Worm (Caenorhabditis elegans) whole organism, mixed stage, embryonic: ENCODE results near the gene Y61A9LA.3.
"Not testable (repeated sequence)": the region's sequence is repeated elsewhere in the genome, so short reads cannot be mapped to it uniquely, and the experiment has no call there.

Source experiments
- M03D4.4 ChIP-seq: sonication (generic microtip); optimal IDR thresholded peaks from 2 replicates; lab custom pipeline; 2017; ENCODE audit warnings: mild to moderate bottlenecking, missing genetic modification characterization, missing compliant biosample characterization
- bed-3 ChIP-seq: fragments of 200-800 bp; sonication (Bioruptor generic); optimal IDR thresholded peaks from 3 replicates; lab custom pipeline; 2018; ENCODE audit warnings: mild to moderate bottlenecking, missing genetic modification characterization, moderate library complexity, missing compliant biosample characterization
- blmp-1 ChIP-seq: fragments of 150-350 bp; optimal IDR thresholded peaks from 2 replicates; lab custom pipeline; 2014; ENCODE audit warnings: missing biosample characterization, missing genetic modification characterization
- ceh-39 ChIP-seq: fragments of 150-350 bp; optimal IDR thresholded peaks from 2 replicates; lab custom pipeline; 2014; ENCODE audit warnings: missing biosample characterization, missing genetic modification characterization
- ces-1 ChIP-seq: fragments of 150-350 bp; optimal IDR thresholded peaks from 2 replicates; lab custom pipeline; 2014; ENCODE audit warnings: missing biosample characterization, missing genetic modification reagents, missing genetic modification characterization
- drap-1 ChIP-seq: fragments of 200-800 bp; sonication (Bioruptor generic); optimal IDR thresholded peaks from 3 replicates; lab custom pipeline; 2018; ENCODE audit warnings: mild to moderate bottlenecking, missing genetic modification characterization, missing compliant biosample characterization
- elt-3 ChIP-seq: fragments of 150-350 bp; optimal IDR thresholded peaks from 2 replicates; lab custom pipeline; 2014; ENCODE audit warnings: missing biosample characterization, missing genetic modification characterization
- flh-1 ChIP-seq: fragments of 200-800 bp; sonication (Bioruptor generic); optimal IDR thresholded peaks from 2 replicates; lab custom pipeline; 2018; ENCODE audit warnings: mild to moderate bottlenecking, missing genetic modification characterization, moderate library complexity, missing compliant biosample characterization
- ham-2 ChIP-seq: fragments of 200-800 bp; sonication (Bioruptor generic); optimal IDR thresholded peaks from 2 replicates; lab custom pipeline; 2018; ENCODE audit warnings: mild to moderate bottlenecking, missing genetic modification characterization, missing compliant biosample characterization
- hlh-1 ChIP-seq: fragments of 150-350 bp; optimal IDR thresholded peaks from 2 replicates; lab custom pipeline; 2014; ENCODE audit warnings: missing biosample characterization, missing genetic modification reagents, missing genetic modification characterization
- lin-13 ChIP-seq: fragments of 150-350 bp; optimal IDR thresholded peaks from 2 replicates; lab custom pipeline; 2014; ENCODE audit warnings: missing biosample characterization, missing genetic modification characterization
- lin-32 ChIP-seq: fragments of 200-800 bp; sonication (Bioruptor generic); optimal IDR thresholded peaks from 2 replicates; lab custom pipeline; 2018; ENCODE audit warnings: mild to moderate bottlenecking, missing genetic modification characterization, missing compliant biosample characterization
- lsy-2 ChIP-seq: fragments of 150-350 bp; optimal IDR thresholded peaks from 2 replicates; lab custom pipeline; 2014; ENCODE audit warnings: missing biosample characterization, missing genetic modification characterization
- mep-1 ChIP-seq: fragments of 150-350 bp; optimal IDR thresholded peaks from 2 replicates; lab custom pipeline; 2017; ENCODE audit warnings: missing biosample characterization, missing genetic modification reagents, missing genetic modification characterization, inconsistent platforms
- nhr-12 ChIP-seq: fragments of 150-350 bp; optimal IDR thresholded peaks from 2 replicates; lab custom pipeline; 2014; ENCODE audit warnings: missing biosample characterization, missing genetic modification characterization
- nhr-2 ChIP-seq: fragments of 150-350 bp; optimal IDR thresholded peaks from 2 replicates; lab custom pipeline; 2014; ENCODE audit warnings: missing biosample characterization, missing genetic modification characterization
- nhr-237 ChIP-seq: fragments of 150-350 bp; optimal IDR thresholded peaks from 2 replicates; lab custom pipeline; 2014; ENCODE audit warnings: missing biosample characterization, missing genetic modification characterization
- nhr-28 ChIP-seq: fragments of 150-350 bp; optimal IDR thresholded peaks from 2 replicates; lab custom pipeline; 2014; ENCODE audit warnings: missing biosample characterization, missing genetic modification characterization
- pha-4 ChIP-seq: fragments of 150-350 bp; optimal IDR thresholded peaks from 2 replicates; lab custom pipeline; 2018; ENCODE audit warnings: missing biosample characterization, missing genetic modification reagents, missing genetic modification characterization
- snpc-4 ChIP-seq: fragments of 150-350 bp; optimal IDR thresholded peaks from 2 replicates; lab custom pipeline; 2014; ENCODE audit warnings: missing biosample characterization, missing genetic modification characterization
- sptf-1 ChIP-seq: sonication (generic microtip); optimal IDR thresholded peaks from 2 replicates; lab custom pipeline; 2017; ENCODE audit warnings: mild to moderate bottlenecking, missing genetic modification characterization, moderate library complexity, missing compliant biosample characterization
- unc-120 ChIP-seq: sonication (generic microtip); optimal IDR thresholded peaks from 2 replicates; lab custom pipeline; 2017; ENCODE audit warnings: missing genetic modification characterization, missing compliant biosample characterization; ENCODE audit not compliant: poor library complexity, severe bottlenecking
- unc-39 ChIP-seq: fragments of 150-350 bp; optimal IDR thresholded peaks from 2 replicates; lab custom pipeline; 2014; ENCODE audit warnings: missing biosample characterization, missing genetic modification characterization
- unc-62 ChIP-seq: fragments of 150-350 bp; optimal IDR thresholded peaks from 2 replicates; lab custom pipeline; 2014; ENCODE audit warnings: missing biosample characterization, missing genetic modification reagents, missing genetic modification characterization
- zip-8 ChIP-seq: fragments of 150-350 bp; optimal IDR thresholded peaks from 2 replicates; lab custom pipeline; 2014; ENCODE audit warnings: missing biosample characterization, missing genetic modification characterization

Y61A9LA.3 gene

DNA sequence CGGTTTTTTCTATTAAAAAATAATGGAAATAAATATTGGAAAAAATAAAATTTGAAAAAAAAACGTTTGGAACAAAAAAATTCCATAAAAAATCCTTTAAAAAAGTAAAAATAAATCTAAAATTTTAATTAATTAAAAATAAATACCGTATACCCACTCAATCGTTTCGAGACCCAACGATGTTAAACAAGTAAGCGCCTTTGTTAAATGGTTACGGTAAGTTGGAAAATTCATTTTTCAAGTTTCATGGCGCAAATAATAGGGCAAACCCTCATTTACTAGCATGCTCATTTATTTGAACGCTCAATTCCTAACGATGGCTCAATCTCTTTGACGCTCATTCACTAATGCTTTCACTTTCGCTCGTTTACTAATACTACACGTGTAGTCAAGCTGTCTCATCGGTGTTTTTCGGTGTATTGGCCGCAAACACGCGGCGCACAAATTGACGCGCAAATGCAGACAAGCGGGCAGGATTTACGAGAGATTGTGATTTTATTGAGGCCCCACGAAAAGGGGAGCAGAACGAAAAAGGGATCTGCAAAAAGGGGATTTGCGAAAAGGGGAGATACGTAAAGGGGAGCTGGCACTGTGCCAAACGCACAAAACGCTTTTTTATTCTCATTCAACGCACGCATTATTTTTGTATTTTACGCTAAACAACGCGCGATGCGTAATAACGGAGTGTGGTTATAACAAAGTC lies 18.4 kb upstream of the Y61A9LA.3 start:
- peak; percentile 3 for TF ChIP-seq ces-1

DNA sequence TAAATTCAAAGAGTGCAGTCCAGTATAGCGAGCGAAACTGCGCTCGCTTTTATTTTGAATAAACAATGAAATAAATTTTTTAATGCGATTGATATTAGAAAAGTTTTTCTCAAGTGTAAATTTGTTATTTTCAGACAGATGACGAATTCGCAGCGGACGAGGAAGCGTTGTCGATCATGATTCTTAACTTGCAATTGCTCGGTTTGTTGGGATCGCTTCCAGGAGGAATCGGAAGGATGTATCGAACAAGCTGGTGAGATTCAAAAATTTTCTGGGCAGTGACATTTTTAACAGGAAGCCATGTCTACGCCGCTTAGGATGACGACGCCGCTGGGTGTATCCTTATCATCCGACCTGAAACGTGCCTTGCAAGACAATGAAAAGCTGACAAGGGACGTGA lies 17.4 kb upstream of the Y61A9LA.3 start, which contains the start of gene Y61A9LA.12:
Gene Y61A9LA.12, plus strand, starts transcription at position 301 of the 400 bp plus-strand sequence.
- not testable (repeated sequence) for TF ChIP-seq unc-120; bed-3; nhr-237 (tag; lab: Kevin White, UChicago)

DNA sequence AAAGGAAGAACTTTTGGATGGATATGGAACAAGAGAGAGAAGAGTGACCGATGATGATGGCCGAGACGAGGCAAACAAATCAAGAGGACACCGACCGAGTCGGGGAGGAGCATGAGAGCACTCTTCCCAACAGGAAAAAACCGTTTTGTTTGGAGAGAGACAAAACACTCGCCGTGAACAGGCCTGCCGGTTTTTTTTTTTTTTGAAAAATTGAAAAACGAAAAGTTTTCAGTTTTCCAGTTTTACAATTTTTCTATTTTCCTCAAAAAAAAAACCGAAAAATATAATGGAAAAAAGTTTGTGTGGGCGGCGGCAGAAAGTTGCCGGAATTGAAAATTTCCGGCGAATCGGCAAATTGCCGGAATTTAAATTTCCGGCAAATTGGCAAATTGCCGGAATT lies 11.2 kb upstream of the Y61A9LA.3 start, which contains the start of gene Y61A9LA.7:
Gene Y61A9LA.7, minus strand, starts transcription at position 101 of the 400 bp plus-strand sequence.
- TF ChIP-seq lsy-2 (tag; lab: Kevin White, UChicago) (no peak), ceh-39 (no peak), drap-1 (no peak), nhr-237 (tag; lab: Kevin White, UChicago) (no peak), pha-4 (tag; lab: Kevin White, UChicago) (no peak), blmp-1 (tag; lab: Kevin White, UChicago) (no peak), bed-3 (no peak), ces-1 (no peak), elt-3 (tag; lab: Kevin White, UChicago) (no peak), lin-32 (GFP tag; lab: Kevin White, UChicago) (no peak), snpc-4 (tag; lab: Kevin White, UChicago) (no peak), unc-39 (tag; lab: Kevin White, UChicago) (no peak), mep-1 (tag; lab: Kevin White, UChicago) (no peak), hlh-1 (tag; lab: Kevin White, UChicago) (no peak), unc-62 (no peak), M03D4.4 (tag; lab: Kevin White, UChicago) (no peak), sptf-1 (tag; lab: Kevin White, UChicago) (no peak), nhr-28 (tag; lab: Kevin White, UChicago) (no peak)
- TF ChIP-seq, all 35 proteins: peak for 0

DNA sequence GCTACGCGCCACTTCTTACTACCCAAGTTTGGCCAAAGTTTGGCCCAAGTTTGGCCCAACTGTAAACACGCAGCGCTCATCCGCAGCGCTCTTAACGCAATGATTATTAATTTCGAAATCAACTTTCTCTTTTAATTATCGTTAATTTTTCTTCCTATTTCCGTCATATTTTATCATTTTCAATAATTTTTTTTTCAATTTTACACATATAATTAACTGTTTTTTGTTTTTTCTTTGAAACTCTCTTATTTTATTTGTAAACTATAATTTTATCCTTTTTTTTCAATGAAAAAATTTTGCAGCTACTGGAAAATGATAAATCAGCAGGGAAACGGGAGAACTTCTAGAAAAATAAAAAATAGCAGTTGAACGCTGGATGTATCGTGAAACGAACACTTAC lies 10.5 kb upstream of the Y61A9LA.3 start, which contains the start of gene Y61A9LA.4:
Gene Y61A9LA.4, plus strand, starts transcription at position 301 of the 400 bp plus-strand sequence.
- not testable (repeated sequence) for TF ChIP-seq mep-1 (tag; lab: Kevin White, UChicago); lin-32 (GFP tag; lab: Kevin White, UChicago); unc-120

DNA sequence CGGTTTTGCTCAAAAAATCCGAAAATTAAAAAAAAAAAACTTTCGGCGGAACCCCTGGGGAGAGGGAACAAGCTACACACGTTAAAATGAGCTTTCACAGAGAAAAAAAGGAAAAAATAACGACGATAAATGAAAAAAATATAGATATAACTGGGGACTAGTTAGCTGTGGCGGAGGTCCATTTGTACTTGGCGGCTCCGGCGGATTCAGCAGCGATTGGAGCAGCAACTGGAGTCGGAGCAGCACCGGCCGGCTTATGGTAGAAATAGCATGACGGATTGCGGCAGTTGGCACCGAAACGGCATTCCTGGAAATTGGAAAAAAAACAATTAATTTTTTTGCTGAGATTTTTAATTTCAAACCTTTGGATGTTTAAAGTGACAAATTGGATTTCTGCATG lies 8.4 kb upstream of the Y61A9LA.3 start:
- TF ChIP-seq unc-39 (tag; lab: Kevin White, UChicago) = no peak

DNA sequence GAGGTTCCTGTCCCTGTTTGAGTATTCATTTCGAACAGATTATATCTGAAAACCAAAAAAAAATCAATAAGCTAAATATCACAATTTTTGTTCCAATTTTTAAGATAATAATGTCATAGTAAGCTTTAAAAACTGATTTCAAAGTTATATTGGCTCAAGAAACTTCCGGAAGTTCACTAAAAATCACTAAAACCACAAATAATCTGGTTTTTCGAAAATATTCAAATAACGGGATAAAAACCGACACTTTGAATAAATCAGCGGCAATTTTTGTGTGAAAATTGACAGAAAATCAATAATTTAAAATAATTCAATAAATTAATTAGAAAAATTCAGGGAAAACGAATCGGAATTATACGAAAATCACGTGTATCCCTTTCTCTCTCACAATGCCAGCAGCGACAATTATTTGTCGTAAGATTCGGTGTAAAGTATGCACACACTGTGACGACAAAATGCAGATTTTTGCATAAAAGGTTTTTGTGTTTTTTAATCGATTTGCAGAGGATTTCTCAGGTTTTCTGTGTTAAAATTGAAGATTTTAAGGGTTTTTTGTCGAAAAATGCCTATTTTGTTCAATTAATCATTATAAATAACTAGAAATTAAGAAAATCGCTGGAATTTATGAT lies 820 bp upstream of the Y61A9LA.3 start, which contains the start of gene sut-2:
Gene sut-2, minus strand, starts transcription at position 51 of the 629 bp plus-strand sequence.
- peak; percentile 7 for TF ChIP-seq mep-1 (tag; lab: Kevin White, UChicago)
- peak; percentile 7 for TF ChIP-seq lsy-2 (tag; lab: Kevin White, UChicago)
- peak; percentile 85 for TF ChIP-seq unc-120
- TF ChIP-seq elt-3 (tag; lab: Kevin White, UChicago) = no peak
- peak; percentile 69 for TF ChIP-seq ces-1
- TF ChIP-seq nhr-237 (tag; lab: Kevin White, UChicago) = no peak

DNA sequence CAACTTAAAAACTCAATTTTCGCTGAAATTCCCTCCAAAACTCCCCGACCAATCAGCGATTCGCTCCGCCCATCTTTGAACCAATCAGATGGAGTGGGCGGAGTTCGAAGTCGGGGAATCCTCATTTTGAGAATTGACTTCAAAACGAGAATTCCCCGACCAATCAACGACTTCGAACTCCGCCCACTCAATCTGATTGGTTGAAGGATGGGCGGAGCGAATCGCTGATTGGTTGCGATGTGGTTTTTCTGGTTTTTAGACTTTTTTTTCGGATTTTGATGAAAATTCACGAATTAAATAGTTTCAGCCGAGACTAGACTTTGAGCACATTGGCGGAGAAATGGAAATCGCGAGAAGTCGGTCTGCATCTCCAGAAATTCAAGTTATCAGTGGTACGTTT lies 1.1 kb downstream of the Y61A9LA.3 start:
- TF ChIP-seq nhr-2 (tag; lab: Kevin White, UChicago) = no peak
- no peak for TF ChIP-seq bed-3
- no peak for TF ChIP-seq nhr-12 (tag; lab: Kevin White, UChicago)
- TF ChIP-seq elt-3 (tag; lab: Kevin White, UChicago) = no peak
- no peak for TF ChIP-seq ham-2
- no peak for TF ChIP-seq zip-8 (tag; lab: Kevin White, UChicago)
- no peak for TF ChIP-seq flh-1 (GFP tag; lab: Kevin White, UChicago)
- TF ChIP-seq unc-39 (tag; lab: Kevin White, UChicago) = no peak
- TF ChIP-seq lin-13 (tag; lab: Kevin White, UChicago) = no peak
- no peak for TF ChIP-seq mep-1 (tag; lab: Kevin White, UChicago)
- no peak for TF ChIP-seq unc-120
- no peak for TF ChIP-seq sptf-1 (tag; lab: Kevin White, UChicago)
- TF ChIP-seq nhr-28 (tag; lab: Kevin White, UChicago) = no peak
